Fruit fly (Drosophila melanogaster) whole organism, wandering third instar larva: Measurements from ENCODE around the gene CG6428.
A peak's percentile ranks its signal among the peaks of the same experiment; 100 is the strongest.

Experiments
- N ChIP-seq: fragments of >200 bp; optimal IDR thresholded peaks from 2 replicates; lab custom pipeline; 2018; ENCODE audit warnings: missing biosample characterization, missing external identifiers, missing genetic modification characterization
- OdsH ChIP-seq: fragments of 200-800 bp; sonication (Bioruptor generic); optimal IDR thresholded peaks from 2 replicates; lab custom pipeline; 2016; ENCODE audit warnings: missing biosample characterization, mild to moderate bottlenecking, missing genetic modification characterization
- dl ChIP-seq, 2 experiments: fragments of 175-275, 200-275 bp in 1 of 2; fragments of 200-275 bp in 1 of 2; sonication (Bioruptor generic); optimal IDR thresholded peaks; lab custom pipeline; 2018; ENCODE audit warnings: mild to moderate bottlenecking in 2 of 2, missing biosample characterization in 2 of 2, missing genetic modification characterization in 2 of 2, moderate library complexity in 2 of 2; ENCODE audit not compliant: partially characterized antibody in 2 of 2, insufficient read depth in 1 of 2
- foxo ChIP-seq, 2 experiments: fragments of 200-800 bp; sonication (Bioruptor generic); optimal IDR thresholded peaks; 2 replicates in 1 of 2; 3 replicates in 1 of 2; lab custom pipeline; 2016 to 2017; ENCODE audit warnings: missing biosample characterization in 2 of 2, missing genetic modification characterization in 2 of 2
- lola ChIP-seq: fragments of >200 bp; optimal IDR thresholded peaks from 2 replicates; lab custom pipeline; 2017; ENCODE audit warnings: missing biosample characterization, missing genetic modification characterization

CG6428 gene

dm6 chrX:3928520-3928919, 39.9 kb downstream of the CG6428 start:
- no peak for TF ChIP-seq dl (GFP tag; optimal IDR thresholded peaks at IDR 0.05; lab: Kevin White, UChicago; ENCODE audit: insufficient read depth in 1 of 2, partially characterized antibody in 2 of 2)
- TF ChIP-seq lola (GFP tag; lab: Kevin White, UChicago): no peak
- no peak for TF ChIP-seq N (GFP tag; lab: Kevin White, UChicago)
- peak in 1 of 2 experiments; percentile 8 for TF ChIP-seq foxo (GFP tag; optimal IDR thresholded peaks at IDR 0.05; lab: Kevin White, UChicago)
- TF ChIP-seq OdsH: no peak
